Fruit fly (Drosophila melanogaster): ENCODE results near the gene TwdlG.
A peak's percentile ranks its signal among the peaks of the same experiment; 100 is the strongest.

Gene TwdlG

dm6 chr3R:4229137-4229764 lies 21.9 kb downstream of the TwdlG start, which contains the start of gene DhpD (continued):
- no peak for TF ChIP-seq Ravus (GFP tag; IDR thresholded peaks at IDR 0.05)
- no peak for TF ChIP-seq sqz (GFP tag; optimal IDR thresholded peaks at IDR 0.05)
- no peak for TF ChIP-seq Optix (GFP tag; IDR thresholded peaks at IDR 0.05)
- TF ChIP-seq sens-2 (GFP tag; IDR thresholded peaks at IDR 0.05): no peak
- peak; percentile 87 for TF ChIP-seq CG2678 (tag; optimal IDR thresholded peaks at IDR 0.05)
- 0 out of 2 replicates have a peak, but pooled peaks have one; percentile 35 for TF ChIP-seq CG8765 (GFP tag; IDR thresholded peaks at IDR 0.05)
- peak; percentile 81 for TF ChIP-seq ken (GFP tag; IDR thresholded peaks at IDR 0.05)
- peak; percentile 93 for TF ChIP-seq NFAT (GFP tag; IDR thresholded peaks at IDR 0.05)
- TF ChIP-seq seq (GFP tag; IDR thresholded peaks at IDR 0.05): no peak
- TF ChIP-seq Tbp (GFP tag; optimal IDR thresholded peaks at IDR 0.05): no peak
- TF ChIP-seq HLH3B (GFP tag; IDR thresholded peaks at IDR 0.05): peak; percentile 76
- TF ChIP-seq CHES-1-like (GFP tag; optimal IDR thresholded peaks at IDR 0.05): peak; percentile 45
- no peak for TF ChIP-seq slou (GFP tag; optimal IDR thresholded peaks at IDR 0.05)
- TF ChIP-seq emc (GFP tag; optimal IDR thresholded peaks at IDR 0.05): peak; percentile 27
- TF ChIP-seq cad (GFP tag; optimal IDR thresholded peaks at IDR 0.05): no peak
- no peak for TF ChIP-seq sr (GFP tag; IDR thresholded peaks at IDR 0.05)
- peak; percentile 60; the same call in 2 of the 3 replicates for TF ChIP-seq tgo (GFP tag; IDR thresholded peaks at IDR 0.05)
- peak; percentile 61 for TF ChIP-seq Nf-YC (tag; optimal IDR thresholded peaks at IDR 0.05)
- peak; percentile 70 for TF ChIP-seq tin (GFP tag; optimal IDR thresholded peaks at IDR 0.05)
- no peak for TF ChIP-seq dmrt99B (tag; optimal IDR thresholded peaks at IDR 0.05)
- TF ChIP-seq CG18619 (GFP tag; optimal IDR thresholded peaks at IDR 0.05): peak; percentile 42
- peak; percentile 58 for TF ChIP-seq CG4820 (GFP tag; optimal IDR thresholded peaks at IDR 0.05)
- TF ChIP-seq CG11398 (GFP tag; optimal IDR thresholded peaks at IDR 0.05): no peak
- TF ChIP-seq CG17186 (GFP tag; optimal IDR thresholded peaks at IDR 0.05): no peak
- peak; percentile 88 for TF ChIP-seq vvl (GFP tag; IDR thresholded peaks at IDR 0.05)
- no peak for TF ChIP-seq CG5180 (GFP tag; optimal IDR thresholded peaks at IDR 0.05)
- TF ChIP-seq Bgb (GFP tag; IDR thresholded peaks at IDR 0.05; ENCODE audit: partially characterized antibody): peak; percentile 100
- peak; percentile 99 for TF ChIP-seq CG10147 (GFP tag; optimal IDR thresholded peaks at IDR 0.05)
- TF ChIP-seq dimm (GFP tag; IDR thresholded peaks at IDR 0.05): 0 out of 2 replicates have a peak, but pooled peaks have one; percentile 16
- TF ChIP-seq Bteb2 (GFP tag; optimal IDR thresholded peaks at IDR 0.05): peak; percentile 56
- peak; percentile 76 for TF ChIP-seq CG17359 (tag; optimal IDR thresholded peaks at IDR 0.05)
- TF ChIP-seq CG11695 (GFP tag; IDR thresholded peaks at IDR 0.05): 0 out of 3 replicates have a peak, but pooled peaks have one; percentile 32
- TF ChIP-seq Hr3 (GFP tag; optimal IDR thresholded peaks at IDR 0.05): peak; percentile 59
- TF ChIP-seq CG2712 (tag; optimal IDR thresholded peaks at IDR 0.05): peak; percentile 79
- TF ChIP-seq yki (optimal IDR thresholded peaks at IDR 0.05): no peak
- TF ChIP-seq Sin3A (optimal IDR thresholded peaks at IDR 0.05): no peak
- 0 out of 2 replicates have a peak, but pooled peaks have one; percentile 56 for TF ChIP-seq Taf1 (GFP tag; IDR thresholded peaks at IDR 0.05)
- no peak for TF ChIP-seq CG15073 (GFP tag; optimal IDR thresholded peaks at IDR 0.05)
- TF ChIP-seq pum (GFP tag; optimal IDR thresholded peaks at IDR 0.05): peak; percentile 36
- peak; percentile 60 for TF ChIP-seq onecut (GFP tag; IDR thresholded peaks at IDR 0.05)
- 0 out of 2 replicates have a peak, but pooled peaks have one; percentile 33 for TF ChIP-seq ap (GFP tag; IDR thresholded peaks at IDR 0.05)
- TF ChIP-seq CG7987 (GFP tag; optimal IDR thresholded peaks at IDR 0.05): peak; percentile 66
- peak; percentile 58 for TF ChIP-seq CG16779 (GFP tag; IDR thresholded peaks at IDR 0.05)
- TF ChIP-seq CG3995 (GFP tag; optimal IDR thresholded peaks at IDR 0.05): peak; percentile 94
- TF ChIP-seq CG9609 (GFP tag; optimal IDR thresholded peaks at IDR 0.05): peak; percentile 23
- TF ChIP-seq CG12659 (GFP tag; optimal IDR thresholded peaks at IDR 0.05): peak; percentile 80
- no peak for TF ChIP-seq kay (GFP tag; optimal IDR thresholded peaks at IDR 0.05)
- TF ChIP-seq dati (GFP tag; IDR thresholded peaks at IDR 0.05): 0 out of 2 replicates have a peak, but pooled peaks have one; percentile 13
- TF ChIP-seq CG3065 (GFP tag; optimal IDR thresholded peaks at IDR 0.05): no peak
- TF ChIP-seq CG10543 (GFP tag; optimal IDR thresholded peaks at IDR 0.05): peak; percentile 53
- 0 out of 2 replicates have a peak, but pooled peaks have one; percentile 32 for TF ChIP-seq danr (GFP tag; IDR thresholded peaks at IDR 0.05)
- peak; percentile 44 for TF ChIP-seq CG6765 (GFP tag; optimal IDR thresholded peaks at IDR 0.05)

Measured in whole organism, embryonic.